Fruit fly (Drosophila melanogaster): ENCODE results near the gene Saf-B.

Saf-B gene

dm6 chr3R:24768538-24769401, 48.5 kb upstream of the Saf-B start, which contains the start of gene CG13631 (continued):
- 0 out of 2 replicates have a peak, but pooled peaks have one; percentile 36 for TF ChIP-seq cas (GFP tag; IDR thresholded peaks at IDR 0.05)
- no peak for TF ChIP-seq tna (GFP tag; IDR thresholded peaks at IDR 0.05; ENCODE audit: partially characterized antibody)
- TF ChIP-seq CG14710 (tag; optimal IDR thresholded peaks at IDR 0.05) = peak; percentile 97
- TF ChIP-seq Adf1 (GFP tag; IDR thresholded peaks at IDR 0.05) = peak; percentile 87
- no peak for TF ChIP-seq Tbp (GFP tag; optimal IDR thresholded peaks at IDR 0.05)
- peak; percentile 80 for TF ChIP-seq Nf-YB (GFP tag; optimal IDR thresholded peaks at IDR 0.05)
- TF ChIP-seq Mrtf (GFP tag; IDR thresholded peaks at IDR 0.05) = peak; percentile 86
- peak; percentile 91 for TF ChIP-seq E2f1 (GFP tag; IDR thresholded peaks at IDR 0.05)
- peak; percentile 83; the same call in 2 of the 3 replicates for TF ChIP-seq CG3726 (GFP tag; IDR thresholded peaks at IDR 0.05)
- peak; percentile 97 for TF ChIP-seq CG31441 (GFP tag; IDR thresholded peaks at IDR 0.05)
- peak; percentile 67 for TF ChIP-seq CG6854 (GFP tag; optimal IDR thresholded peaks at IDR 0.05)
- TF ChIP-seq CG13775 (GFP tag; optimal IDR thresholded peaks at IDR 0.05) = peak; percentile 90
- TF ChIP-seq chn (GFP tag; optimal IDR thresholded peaks at IDR 0.05) = peak; percentile 94
- TF ChIP-seq Awh (GFP tag; IDR thresholded peaks at IDR 0.05) = peak; percentile 88
- TF ChIP-seq CG10431 (GFP tag; optimal IDR thresholded peaks at IDR 0.05) = peak; percentile 94
- TF ChIP-seq B-H2 (GFP tag; optimal IDR thresholded peaks at IDR 0.05) = no peak
- no peak for TF ChIP-seq Fer1 (GFP tag; optimal IDR thresholded peaks at IDR 0.05)
- TF ChIP-seq zfh1 (GFP tag; IDR thresholded peaks at IDR 0.05) = peak; percentile 96
- peak; percentile 3 for TF ChIP-seq gfzf (GFP tag; optimal IDR thresholded peaks at IDR 0.05)
- TF ChIP-seq CG1529 (GFP tag; optimal IDR thresholded peaks at IDR 0.05) = peak; percentile 98
- TF ChIP-seq CG15269 (tag; optimal IDR thresholded peaks at IDR 0.05) = peak; percentile 91
- peak; percentile 86 for TF ChIP-seq crc (GFP tag; optimal IDR thresholded peaks at IDR 0.05)
- peak; percentile 96 for TF ChIP-seq Camta (GFP tag; optimal IDR thresholded peaks at IDR 0.05)
- TF ChIP-seq Dip2 (GFP tag; IDR thresholded peaks at IDR 0.05) = 0 out of 2 replicates have a peak, but pooled peaks have one; percentile 17
- TF ChIP-seq Aef1 (GFP tag; IDR thresholded peaks at IDR 0.05) = peak; percentile 78
- TF ChIP-seq CG9215 (GFP tag; IDR thresholded peaks at IDR 0.05) = peak; percentile 71
- peak; percentile 90 for TF ChIP-seq CG18476 (GFP tag; optimal IDR thresholded peaks at IDR 0.05)
- peak; percentile 86 for TF ChIP-seq CG6272 (GFP tag; IDR thresholded peaks at IDR 0.05)
- no peak for TF ChIP-seq Taf1 (GFP tag; IDR thresholded peaks at IDR 0.05)
- peak; percentile 80 for TF ChIP-seq CG8281 (tag; optimal IDR thresholded peaks at IDR 0.05)
- peak; percentile 96 for TF ChIP-seq CG1602 (GFP tag; optimal IDR thresholded peaks at IDR 0.05)
- TF ChIP-seq CG43689 (GFP tag; IDR thresholded peaks at IDR 0.05) = 0 out of 2 replicates have a peak, but pooled peaks have one; percentile 32
- TF ChIP-seq ems (GFP tag; optimal IDR thresholded peaks at IDR 0.05) = peak; percentile 92
- peak; percentile 76 for TF ChIP-seq CrebB (tag; optimal IDR thresholded peaks at IDR 0.05)
- TF ChIP-seq CG18764 (GFP tag; optimal IDR thresholded peaks at IDR 0.05) = peak; percentile 90
- peak; percentile 60 for TF ChIP-seq slbo (GFP tag; IDR thresholded peaks at IDR 0.05)
- peak; percentile 93 for TF ChIP-seq Abd-B (GFP tag; optimal IDR thresholded peaks at IDR 0.05)
- peak; percentile 97 for TF ChIP-seq ATbp (GFP tag; optimal IDR thresholded peaks at IDR 0.05)
- peak; percentile 67; the same call in 1 of the 2 replicates for TF ChIP-seq sim (GFP tag; IDR thresholded peaks at IDR 0.05)
- TF ChIP-seq CG11247 (GFP tag; IDR thresholded peaks at IDR 0.05) = peak; percentile 74
- peak; percentile 88 for TF ChIP-seq tgo (GFP tag; IDR thresholded peaks at IDR 0.05)
- peak; percentile 98 for TF ChIP-seq CG2712 (tag; optimal IDR thresholded peaks at IDR 0.05)
- TF ChIP-seq CG15479 (GFP tag; optimal IDR thresholded peaks at IDR 0.05) = no peak
- TF ChIP-seq Doc2 (GFP tag; IDR thresholded peaks at IDR 0.05) = peak; percentile 69
- TF ChIP-seq Dll (GFP tag; IDR thresholded peaks at IDR 0.05; ENCODE audit: partially characterized antibody) = no peak
- TF ChIP-seq CG16779 (GFP tag; IDR thresholded peaks at IDR 0.05) = no peak
- no peak for TF ChIP-seq ftz-f1 (GFP tag; optimal IDR thresholded peaks at IDR 0.05)
- peak; percentile 16 for TF ChIP-seq Jarid2 (GFP tag; optimal IDR thresholded peaks at IDR 0.05)
- TF ChIP-seq CG14441 (GFP tag; IDR thresholded peaks at IDR 0.05) = peak; percentile 88
- peak; percentile 96 for TF ChIP-seq stc (GFP tag; IDR thresholded peaks at IDR 0.05)

Measured in whole organism, embryonic.